Fruit fly (Drosophila melanogaster) whole organism, adult: Measurements from ENCODE around the gene CG3078.

Experiments used
- CG11617 ChIP-seq: fragments of 200-800 bp; sonication (Bioruptor generic); optimal IDR thresholded peaks from 2 replicates; lab custom pipeline; 2017; ENCODE audit warnings: mild to moderate bottlenecking, missing biosample characterization, missing genetic modification reagents, missing genetic modification characterization
- CG12768 ChIP-seq: fragments of 200-800 bp; sonication (Bioruptor generic); optimal IDR thresholded peaks from 2 replicates; lab custom pipeline; 2017; ENCODE audit warnings: missing biosample characterization, missing genetic modification characterization, mild to moderate bottlenecking, moderate library complexity, missing genetic modification reagents
- CG14711 ChIP-seq: fragments of 200-800 bp; sonication (Bioruptor generic); optimal IDR thresholded peaks from 2 replicates; lab custom pipeline; 2018; ENCODE audit warnings: missing biosample characterization, mild to moderate bottlenecking, missing genetic modification characterization, moderate library complexity
- CG1620 ChIP-seq: fragments of 200-800 bp; sonication (Bioruptor generic); optimal IDR thresholded peaks from 2 replicates; lab custom pipeline; 2016; ENCODE audit warnings: missing biosample characterization, missing genetic modification characterization
- CG33017 ChIP-seq: fragments of 200-800 bp; sonication (Bioruptor generic); optimal IDR thresholded peaks from 2 replicates; lab custom pipeline; 2018; ENCODE audit warnings: missing biosample characterization, mild to moderate bottlenecking, missing genetic modification characterization, moderate library complexity
- CG5204 ChIP-seq: fragments of 200-800 bp; sonication (Bioruptor generic); optimal IDR thresholded peaks from 2 replicates; lab custom pipeline; 2016; ENCODE audit warnings: missing biosample characterization, missing genetic modification characterization
- CG7045 ChIP-seq: fragments of 200-800 bp; sonication (Bioruptor generic); optimal IDR thresholded peaks from 2 replicates; lab custom pipeline; 2017; ENCODE audit warnings: missing biosample characterization, mild to moderate bottlenecking, missing genetic modification characterization
- CG7101 ChIP-seq: fragments of 200-800 bp; sonication (Bioruptor generic); optimal IDR thresholded peaks from 2 replicates; lab custom pipeline; 2018; ENCODE audit warnings: missing biosample characterization, mild to moderate bottlenecking, missing genetic modification characterization, moderate library complexity
- Clk ChIP-seq: fragments of 200-800 bp; sonication (Bioruptor generic); optimal IDR thresholded peaks from 2 replicates; lab custom pipeline; 2017; ENCODE audit warnings: missing biosample characterization, missing genetic modification characterization
- Crg-1 ChIP-seq: fragments of 200-800 bp; sonication (Bioruptor generic); optimal IDR thresholded peaks from 2 replicates; lab custom pipeline; 2016; ENCODE audit warnings: missing biosample characterization, missing genetic modification characterization
- Hr96 ChIP-seq: fragments of 200-800 bp; sonication (Bioruptor generic); optimal IDR thresholded peaks from 2 replicates; lab custom pipeline; 2016; ENCODE audit warnings: missing biosample characterization, missing genetic modification characterization
- Mnt ChIP-seq: fragments of 200-800 bp; sonication (Bioruptor generic); optimal IDR thresholded peaks from 2 replicates; lab custom pipeline; 2016; ENCODE audit warnings: missing biosample characterization, mild to moderate bottlenecking, missing genetic modification characterization
- bab1 ChIP-seq: fragments of 200-800 bp; sonication (Bioruptor generic); optimal IDR thresholded peaks from 3 replicates; lab custom pipeline; 2019; ENCODE audit warnings: missing biosample characterization, mild to moderate bottlenecking, missing genetic modification characterization, moderate library complexity
- cic ChIP-seq: fragments of 200-800 bp; sonication (Bioruptor generic); optimal IDR thresholded peaks from 2 replicates; lab custom pipeline; 2017; ENCODE audit warnings: missing biosample characterization, mild to moderate bottlenecking, missing genetic modification characterization, moderate library complexity
- cnc ChIP-seq, 2 experiments: fragments of >200 bp; optimal IDR thresholded peaks; 2 replicates each; lab custom pipeline; 2017
- kay ChIP-seq: fragments of 200-800 bp; sonication (Bioruptor generic); peaks from one replicate; lab custom pipeline; 2016; ENCODE audit warnings: missing biosample characterization, missing genetic modification characterization, borderline replicate concordance
- ovo ChIP-seq: fragments of 200-800 bp; sonication (Bioruptor generic); optimal IDR thresholded peaks from 2 replicates; lab custom pipeline; 2016; ENCODE audit warnings: missing biosample characterization, missing genetic modification characterization
- pad ChIP-seq: fragments of 200-800 bp; sonication (Bioruptor generic); optimal IDR thresholded peaks from 3 replicates; lab custom pipeline; 2017; ENCODE audit warnings: missing biosample characterization, missing genetic modification characterization, mild to moderate bottlenecking, moderate library complexity, missing genetic modification reagents
- tj ChIP-seq: fragments of 200-800 bp; sonication (Bioruptor generic); optimal IDR thresholded peaks from 3 replicates; lab custom pipeline; 2017; ENCODE audit warnings: missing biosample characterization, mild to moderate bottlenecking, missing genetic modification characterization, moderate library complexity
- toe ChIP-seq: fragments of 200-800 bp; sonication (Bioruptor generic); optimal IDR thresholded peaks from 2 replicates; lab custom pipeline; 2016; ENCODE audit warnings: missing biosample characterization, missing genetic modification characterization

CG3078 gene

dm6 chrX:2301069-2301508 is 41.4 kb upstream of the CG3078 start:
- TF ChIP-seq CG5204 (GFP tag; lab: Kevin White, UChicago), result no peak
- TF ChIP-seq CG7101 (tag; lab: Kevin White, UChicago), result peak; percentile 66
- TF ChIP-seq bab1 (GFP tag; lab: Kevin White, UChicago), result peak; percentile 37
- TF ChIP-seq CG14711 (tag; lab: Kevin White, UChicago), result peak; percentile 60
- no peak for TF ChIP-seq kay (GFP tag; lab: Kevin White, UChicago)
- TF ChIP-seq Hr96, result no peak
- peak; percentile 77 for TF ChIP-seq pad
- TF ChIP-seq CG11617 (GFP tag; lab: Kevin White, UChicago), result peak; percentile 29

dm6 chrX:2300293-2301068 is 40.8 kb upstream of the CG3078 start:
- peak; percentile 83 for TF ChIP-seq tj (GFP tag; lab: Kevin White, UChicago)
- TF ChIP-seq Crg-1, result peak; percentile 79
- TF ChIP-seq cic (GFP tag; lab: Kevin White, UChicago), result peak; percentile 67
- TF ChIP-seq CG11617 (GFP tag; lab: Kevin White, UChicago), result peak; percentile 84
- peak; percentile 77 for TF ChIP-seq pad
- peak; percentile 76 for TF ChIP-seq Clk
- TF ChIP-seq CG12768 (GFP tag; lab: Kevin White, UChicago), result peak; percentile 77
- peak; percentile 63 for TF ChIP-seq ovo (GFP tag; lab: Kevin White, UChicago)
- TF ChIP-seq CG5204 (GFP tag; lab: Kevin White, UChicago), result peak; percentile 82
- TF ChIP-seq Hr96, result peak; percentile 84
- peak; percentile 92 for TF ChIP-seq CG14711 (tag; lab: Kevin White, UChicago)
- peak; percentile 94 for TF ChIP-seq CG33017
- peak; percentile 74 for TF ChIP-seq CG1620 (GFP tag; lab: Kevin White, UChicago)
- no peak for TF ChIP-seq cnc (optimal IDR thresholded peaks at IDR 0.05; lab: Kevin White, UChicago)
- peak; percentile 86 for TF ChIP-seq Mnt (GFP tag; lab: Kevin White, UChicago)
- TF ChIP-seq kay (GFP tag; lab: Kevin White, UChicago), result no peak
- peak; percentile 97 for TF ChIP-seq CG7101 (tag; lab: Kevin White, UChicago)
- peak; percentile 97 for TF ChIP-seq bab1 (GFP tag; lab: Kevin White, UChicago)
- no peak for TF ChIP-seq toe
- TF ChIP-seq CG7045 (GFP tag; lab: Kevin White, UChicago), result peak; percentile 85

dm6 chrX:2298708-2299370 is 39.2 kb upstream of the CG3078 start:
- peak; percentile 18 for TF ChIP-seq Mnt (GFP tag; lab: Kevin White, UChicago)
- TF ChIP-seq bab1 (GFP tag; lab: Kevin White, UChicago), result peak; percentile 85
- peak; percentile 66 for TF ChIP-seq CG14711 (tag; lab: Kevin White, UChicago)
- peak; percentile 64 for TF ChIP-seq CG7101 (tag; lab: Kevin White, UChicago)
- TF ChIP-seq pad, result peak; percentile 31
- TF ChIP-seq tj (GFP tag; lab: Kevin White, UChicago), result no peak
- TF ChIP-seq CG1620 (GFP tag; lab: Kevin White, UChicago), result no peak

- TF ChIP-seq Clk (peak; percentile 27), Hr96 (peak; percentile 80), CG14711 (tag; lab: Kevin White, UChicago) (peak; percentile 83), Crg-1 (peak; percentile 90), cnc (optimal IDR thresholded peaks at IDR 0.05; lab: Kevin White, UChicago) (no peak), cic (GFP tag; lab: Kevin White, UChicago) (peak; percentile 66), CG7045 (GFP tag; lab: Kevin White, UChicago) (peak; percentile 29), tj (GFP tag; lab: Kevin White, UChicago) (peak; percentile 43), ovo (GFP tag; lab: Kevin White, UChicago) (peak; percentile 97), pad (peak; percentile 98), CG33017 (peak; percentile 60), kay (GFP tag; lab: Kevin White, UChicago) (no peak), toe (no peak), CG11617 (GFP tag; lab: Kevin White, UChicago) (peak; percentile 71), CG1620 (GFP tag; lab: Kevin White, UChicago) (peak; percentile 68), CG12768 (GFP tag; lab: Kevin White, UChicago) (peak; percentile 53), CG5204 (GFP tag; lab: Kevin White, UChicago) (peak; percentile 31), Mnt (GFP tag; lab: Kevin White, UChicago) (peak; percentile 79), bab1 (GFP tag; lab: Kevin White, UChicago) (peak; percentile 97), CG7101 (tag; lab: Kevin White, UChicago) (peak; percentile 89)
These were observed 38.0 kb upstream of the CG3078 start for dm6 chrX:2297428-2298200.
